Worm (Caenorhabditis elegans): ENCODE measurements around the gene mix-1.

DNA sequence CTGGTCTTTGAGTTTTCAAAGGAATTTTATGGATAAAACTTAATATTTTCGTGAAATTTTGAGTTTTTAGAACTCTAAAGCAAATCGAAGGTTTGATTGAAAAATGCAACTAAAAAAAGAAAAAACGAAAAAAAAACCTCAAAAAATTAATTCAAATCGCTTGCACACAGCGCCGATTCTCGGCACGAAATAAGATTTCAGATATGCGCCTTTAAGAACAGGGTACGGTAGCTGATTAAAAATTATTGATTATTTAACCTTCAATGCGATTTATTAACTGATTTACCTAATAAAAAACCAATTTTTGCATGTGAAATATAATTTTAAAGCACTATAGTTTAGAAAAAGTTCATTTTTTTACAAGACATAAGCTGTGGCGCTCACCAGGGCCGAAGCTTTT, 28.8 kb downstream of the mix-1 start:
- no peak for TF ChIP-seq dao-5 (tag; optimal IDR thresholded peaks at IDR 0.05)
- TF ChIP-seq W03F9.2 (tag; optimal IDR thresholded peaks at IDR 0.05) = no peak

Measured in whole organism, L4/young adult.